Fruit fly (Drosophila melanogaster) whole organism, embryonic: ENCODE data around the gene CG6431.
A peak's percentile ranks its signal among the peaks of the same experiment; 100 is the strongest.

Experiments used
- B-H2 ChIP-seq: fragments of 200-800 bp; sonication (Bioruptor generic); optimal IDR thresholded peaks from 2 replicates; lab custom pipeline; 2018; ENCODE audit warnings: missing biosample characterization, mild to moderate bottlenecking, missing genetic modification characterization
- CG11723 ChIP-seq: fragments of 200-800 bp; sonication (Bioruptor generic); optimal IDR thresholded peaks from 2 replicates; lab custom pipeline; 2017; ENCODE audit warnings: missing biosample characterization, mild to moderate bottlenecking, missing genetic modification characterization
- CG12155 ChIP-seq: fragments of 200-800 bp; sonication (Bioruptor generic); optimal IDR thresholded peaks from 3 replicates; lab custom pipeline; 2016; ENCODE audit warnings: missing biosample characterization, missing genetic modification characterization
- CG14667 ChIP-seq: fragments of 200-800 bp; sonication (Bioruptor generic); IDR thresholded peaks from 2 replicates; pipeline ENCODE4 v1.3.6; 2022; ENCODE audit warnings: missing biosample characterization, missing genetic modification characterization
- CG1647 ChIP-seq: fragments of 200-800 bp; sonication (Bioruptor generic); optimal IDR thresholded peaks from 3 replicates; lab custom pipeline; 2016; ENCODE audit warnings: missing biosample characterization, missing genetic modification characterization
- CG16813 ChIP-seq: fragments of 200-800 bp; sonication (Bioruptor generic); IDR thresholded peaks from 3 replicates; pipeline ENCODE4 v1.3.6; 2022; ENCODE audit warnings: missing biosample characterization, missing genetic modification characterization; ENCODE audit not compliant: partially characterized antibody
- CG17186 ChIP-seq: fragments of 200-800 bp; sonication (Bioruptor generic); optimal IDR thresholded peaks from 3 replicates; lab custom pipeline; 2017; ENCODE audit warnings: missing biosample characterization, missing genetic modification reagents, missing genetic modification characterization
- CG17385 ChIP-seq: fragments of 200-800 bp; sonication (Bioruptor generic); optimal IDR thresholded peaks from 3 replicates; lab custom pipeline; 2018; ENCODE audit warnings: missing biosample characterization, mild to moderate bottlenecking, missing genetic modification characterization
- CG3281 ChIP-seq: fragments of 200-800 bp; sonication (Bioruptor generic); optimal IDR thresholded peaks from 3 replicates; lab custom pipeline; 2017; ENCODE audit warnings: missing biosample characterization, mild to moderate bottlenecking, missing genetic modification characterization
- Dek ChIP-seq: fragments of 200-800 bp; sonication (Bioruptor generic); optimal IDR thresholded peaks from 3 replicates; lab custom pipeline; 2019; ENCODE audit warnings: missing biosample characterization, mild to moderate bottlenecking, missing genetic modification characterization, moderate library complexity
- Dfd ChIP-seq, 2 experiments: fragments of >200 bp; optimal IDR thresholded peaks; 2 replicates each; lab custom pipeline; 2017; ENCODE audit warnings: missing biosample characterization in 2 of 2, missing genetic modification characterization in 2 of 2
- Dip2 ChIP-seq: fragments of 200-800 bp; sonication (Bioruptor generic); IDR thresholded peaks from 2 replicates; pipeline ENCODE4 v1.3.6; 2022; ENCODE audit warnings: missing biosample characterization, missing genetic modification characterization
- E2f1 ChIP-seq: fragments of 200-800 bp; sonication (Bioruptor generic); IDR thresholded peaks from 2 replicates; pipeline ENCODE4 v1.3.6; 2022; ENCODE audit warnings: missing biosample characterization, missing genetic modification characterization
- Eip74EF ChIP-seq, 2 experiments: fragments of 200-800 bp in 1 of 2; fragments of >200 bp in 1 of 2; sonication (Bioruptor generic) in 1 of 2; optimal IDR thresholded peaks; 2 replicates each; lab custom pipeline; 2017 to 2019; ENCODE audit warnings: missing biosample characterization in 2 of 2, missing genetic modification characterization in 2 of 2, mild to moderate bottlenecking in 1 of 2, moderate library complexity in 1 of 2
- GATAe ChIP-seq: fragments of 200-800 bp; sonication (Bioruptor generic); conservative IDR thresholded peaks from 2 replicates; pipeline ENCODE4 v1.3.6; 2022; ENCODE audit warnings: missing biosample characterization, missing genetic modification characterization
- H2.0 ChIP-seq: fragments of 200-800 bp; sonication (Bioruptor generic); IDR thresholded peaks from 2 replicates; pipeline ENCODE4 v1.3.6; 2022; ENCODE audit warnings: missing biosample characterization, missing genetic modification characterization
- Mad ChIP-seq: fragments of 200-800 bp; sonication (Bioruptor generic); optimal IDR thresholded peaks from 2 replicates; lab custom pipeline; 2016; ENCODE audit warnings: missing biosample characterization, missing genetic modification characterization
- Max ChIP-seq: fragments of 200-800 bp; sonication (Bioruptor generic); optimal IDR thresholded peaks from 2 replicates; lab custom pipeline; 2016; ENCODE audit warnings: missing biosample characterization, mild to moderate bottlenecking, missing genetic modification characterization
- NFAT ChIP-seq: fragments of 200-800 bp; sonication (Bioruptor generic); IDR thresholded peaks from 2 replicates; pipeline ENCODE4 v1.3.6; 2022; ENCODE audit warnings: missing biosample characterization, missing genetic modification characterization
- Oaz ChIP-seq: fragments of 200-800 bp; sonication (Bioruptor generic); IDR thresholded peaks from 2 replicates; pipeline ENCODE4 v1.3.6; 2022; ENCODE audit warnings: missing biosample characterization, missing genetic modification characterization
- Opbp ChIP-seq: fragments of 200-800 bp; sonication (Bioruptor generic); IDR thresholded peaks from 3 replicates; pipeline ENCODE4 v1.3.6; 2022; ENCODE audit warnings: missing biosample characterization, missing genetic modification characterization; ENCODE audit not compliant: partially characterized antibody
- Ssrp ChIP-seq: fragments of 200-800 bp; sonication (Bioruptor generic); optimal IDR thresholded peaks from 2 replicates; lab custom pipeline; 2018; ENCODE audit warnings: missing biosample characterization, mild to moderate bottlenecking, missing genetic modification characterization, moderate library complexity
- Xbp1 ChIP-seq: fragments of 200-800 bp; sonication (Bioruptor generic); optimal IDR thresholded peaks from 3 replicates; lab custom pipeline; 2016; ENCODE audit warnings: missing biosample characterization, mild to moderate bottlenecking, missing genetic modification characterization
- ash1 ChIP-seq: fragments of 200-800 bp; sonication (Bioruptor generic); optimal IDR thresholded peaks from 2 replicates; lab custom pipeline; 2018; ENCODE audit warnings: missing biosample characterization, mild to moderate bottlenecking, missing genetic modification characterization
- bbx ChIP-seq: fragments of 200-800 bp; sonication (Bioruptor generic); IDR thresholded peaks from 2 replicates; pipeline ENCODE4 v1.3.6; 2022; ENCODE audit warnings: missing biosample characterization, missing genetic modification characterization; ENCODE audit not compliant: partially characterized antibody
- bsh ChIP-seq, 2 experiments: fragments of 200-800 bp; sonication (Bioruptor generic); optimal IDR thresholded peaks; 2 replicates each; lab custom pipeline; 2017 to 2018; ENCODE audit warnings: mild to moderate bottlenecking in 2 of 2, missing biosample characterization in 2 of 2, missing genetic modification characterization in 2 of 2, moderate library complexity in 1 of 2
- chinmo ChIP-seq: fragments of 200-800 bp; sonication (Bioruptor generic); IDR thresholded peaks from 4 replicates; pipeline ENCODE4 v1.3.6; 2022; ENCODE audit warnings: missing biosample characterization, missing genetic modification characterization; ENCODE audit not compliant: partially characterized antibody
- esg ChIP-seq: fragments of 200-800 bp; sonication (Bioruptor generic); conservative IDR thresholded peaks from 2 replicates; pipeline ENCODE4 v1.3.6; 2022; ENCODE audit warnings: missing biosample characterization, missing genetic modification characterization
- gcm2 ChIP-seq: fragments of 200-800 bp; sonication (Bioruptor generic); optimal IDR thresholded peaks from 2 replicates; lab custom pipeline; 2016; ENCODE audit warnings: missing biosample characterization, missing genetic modification characterization
- gem ChIP-seq: fragments of 200-800 bp; sonication (Bioruptor generic); optimal IDR thresholded peaks from 2 replicates; lab custom pipeline; 2019; ENCODE audit warnings: missing biosample characterization, mild to moderate bottlenecking, missing genetic modification characterization, moderate library complexity
- hth ChIP-seq: fragments of >200 bp; optimal IDR thresholded peaks from 2 replicates; lab custom pipeline; 2017; ENCODE audit warnings: inconsistent platforms
- kay ChIP-seq: fragments of 200-800 bp; sonication (Bioruptor generic); optimal IDR thresholded peaks from 2 replicates; lab custom pipeline; 2016; ENCODE audit warnings: missing biosample characterization, missing genetic modification characterization
- nau ChIP-seq: fragments of 200-800 bp; sonication (Bioruptor generic); optimal IDR thresholded peaks from 3 replicates; lab custom pipeline; 2017; ENCODE audit warnings: missing biosample characterization, mild to moderate bottlenecking, missing genetic modification characterization, missing genetic modification reagents
- org-1 ChIP-seq: fragments of 200-800 bp; sonication (Bioruptor generic); optimal IDR thresholded peaks from 2 replicates; lab custom pipeline; 2017; ENCODE audit warnings: missing biosample characterization, missing genetic modification characterization
- peb ChIP-seq: fragments of 200-800 bp; sonication (Bioruptor generic); IDR thresholded peaks from 2 replicates; pipeline ENCODE4 v1.3.6; 2022; ENCODE audit warnings: missing biosample characterization, missing genetic modification characterization
- pnt ChIP-seq: fragments of 200-800 bp; sonication (Bioruptor generic); optimal IDR thresholded peaks from 3 replicates; lab custom pipeline; 2016; ENCODE audit warnings: missing biosample characterization, missing genetic modification characterization
- pzg ChIP-seq: fragments of 200-800 bp; sonication (Bioruptor generic); optimal IDR thresholded peaks from 3 replicates; lab custom pipeline; 2018; ENCODE audit warnings: missing biosample characterization, mild to moderate bottlenecking, missing genetic modification characterization, moderate library complexity
- ranshi ChIP-seq: fragments of 200-800 bp; sonication (Bioruptor generic); IDR thresholded peaks from 2 replicates; pipeline ENCODE4 v1.3.6; 2022; ENCODE audit warnings: missing biosample characterization, missing genetic modification characterization
- schlank ChIP-seq: fragments of 200-800 bp; sonication (Bioruptor generic); optimal IDR thresholded peaks from 2 replicates; lab custom pipeline; 2018; ENCODE audit warnings: missing biosample characterization, mild to moderate bottlenecking, missing genetic modification characterization
- sima ChIP-seq: fragments of 200-800 bp; sonication (Bioruptor generic); optimal IDR thresholded peaks from 2 replicates; lab custom pipeline; 2016; ENCODE audit warnings: missing biosample characterization, missing genetic modification characterization
- sob ChIP-seq: fragments of 200-800 bp; sonication (Bioruptor generic); IDR thresholded peaks from 2 replicates; pipeline ENCODE4 v1.3.6; 2022; ENCODE audit warnings: missing biosample characterization, missing genetic modification characterization
- sqz ChIP-seq: fragments of 200-800 bp; sonication (Bioruptor generic); optimal IDR thresholded peaks from 3 replicates; lab custom pipeline; 2018; ENCODE audit warnings: missing biosample characterization, mild to moderate bottlenecking, missing genetic modification characterization
- sr ChIP-seq: fragments of 200-800 bp; sonication (Bioruptor generic); IDR thresholded peaks from 3 replicates; pipeline ENCODE4 v1.3.6; 2022; ENCODE audit warnings: missing biosample characterization, missing genetic modification characterization
- tgo ChIP-seq: fragments of 200-800 bp; sonication (Bioruptor generic); IDR thresholded peaks from 3 replicates; pipeline ENCODE4 v1.3.6; 2022; ENCODE audit warnings: missing biosample characterization, missing genetic modification characterization
- unpg ChIP-seq: fragments of 200-800 bp; sonication (Bioruptor generic); optimal IDR thresholded peaks from 3 replicates; lab custom pipeline; 2018; ENCODE audit warnings: missing biosample characterization, mild to moderate bottlenecking, missing genetic modification characterization, moderate library complexity
- vvl ChIP-seq: fragments of 200-800 bp; sonication (Bioruptor generic); IDR thresholded peaks from 2 replicates; pipeline ENCODE4 v1.3.6; 2022; ENCODE audit warnings: missing biosample characterization, missing genetic modification characterization
- wdn ChIP-seq: fragments of 200-800 bp; sonication (Bioruptor generic); IDR thresholded peaks from 2 replicates; pipeline ENCODE4 v1.3.6; 2022; ENCODE audit warnings: missing biosample characterization, missing genetic modification characterization
- wek ChIP-seq: fragments of 200-800 bp; sonication (Bioruptor generic); optimal IDR thresholded peaks from 3 replicates; lab custom pipeline; 2018; ENCODE audit warnings: missing biosample characterization, mild to moderate bottlenecking, missing genetic modification characterization, moderate library complexity
- zen2 ChIP-seq: fragments of 200-800 bp; sonication (Bioruptor generic); IDR thresholded peaks from 3 replicates; pipeline ENCODE4 v1.3.6; 2022; ENCODE audit warnings: missing biosample characterization, missing genetic modification characterization; ENCODE audit not compliant: partially characterized antibody

The CG6431 gene

dm6 chr2L:10751879-10752620, 28.0 kb downstream of the CG6431 start (continued):
- TF ChIP-seq NFAT (GFP tag; lab: Robert Waterston, UW) (no peak), sr (GFP tag; lab: Robert Waterston, UW) (peak; percentile 90), CG14667 (GFP tag; lab: Robert Waterston, UW) (peak; percentile 25; the same call in 1 of the 2 replicates), Oaz (GFP tag; lab: Robert Waterston, UW) (no peak), gem (tag; lab: Kevin White, UChicago) (peak; percentile 90), bbx (no peak), zen2 (GFP tag; lab: Robert Waterston, UW) (no peak), ranshi (GFP tag; lab: Robert Waterston, UW) (peak; percentile 75), wek (peak; percentile 92), org-1 (GFP tag; lab: Kevin White, UChicago) (peak; percentile 94), Opbp (GFP tag; lab: Robert Waterston, UW) (no peak), CG16813 (no peak), unpg (GFP tag; lab: Kevin White, UChicago) (peak; percentile 84), peb (GFP tag; lab: Robert Waterston, UW) (peak; percentile 77), CG17186 (peak; percentile 90), sqz (GFP tag; lab: Kevin White, UChicago) (peak; percentile 87), GATAe (GFP tag; lab: Robert Waterston, UW) (no peak), B-H2 (GFP tag; lab: Kevin White, UChicago) (peak; percentile 3), Eip74EF (GFP tag; optimal IDR thresholded peaks at IDR 0.05; lab: Kevin White, UChicago) (peak in 1 of 2 experiments; percentile 37), Mad (GFP tag; lab: Kevin White, UChicago) (peak; percentile 78), CG3281 (GFP tag; lab: Kevin White, UChicago) (peak; percentile 59), Max (GFP tag; lab: Kevin White, UChicago) (peak; percentile 81), CG12155 (peak; percentile 44), CG11723 (GFP tag; lab: Kevin White, UChicago) (peak; percentile 91), bsh (GFP tag; optimal IDR thresholded peaks at IDR 0.05; lab: Kevin White, UChicago) (peak in 1 of 2 experiments; percentile 95), hth (no peak), pnt (peak; percentile 84), CG17385 (GFP tag; lab: Kevin White, UChicago) (peak; percentile 43), nau (GFP tag; lab: Kevin White, UChicago) (peak; percentile 90), wdn (GFP tag; lab: Robert Waterston, UW) (peak; percentile 15; the same call in 1 of the 2 replicates), tgo (peak; percentile 58; the same call in 2 of the 3 replicates), vvl (GFP tag; lab: Robert Waterston, UW) (peak; percentile 86), E2f1 (peak; percentile 65; the same call in 1 of the 2 replicates), pzg (GFP tag; lab: Kevin White, UChicago) (no peak), sob (GFP tag; lab: Robert Waterston, UW) (peak; percentile 86), kay (GFP tag; lab: Kevin White, UChicago) (peak; percentile 86), H2.0 (GFP tag; lab: Robert Waterston, UW) (peak; percentile 60), gcm2 (GFP tag; lab: Kevin White, UChicago) (peak; percentile 67), ash1 (GFP tag; lab: Kevin White, UChicago) (no peak), schlank (tag; lab: Kevin White, UChicago) (peak; percentile 67), sima (GFP tag; lab: Kevin White, UChicago) (peak; percentile 23), Dfd (GFP tag; optimal IDR thresholded peaks at IDR 0.05; lab: Kevin White, UChicago) (no peak), esg (GFP tag; lab: Robert Waterston, UW) (no peak), Ssrp (tag; lab: Kevin White, UChicago) (peak; percentile 48), Dek (tag; lab: Kevin White, UChicago) (peak; percentile 48), Xbp1 (peak; percentile 32), CG1647 (GFP tag; lab: Kevin White, UChicago) (peak; percentile 86), chinmo (GFP tag; lab: Robert Waterston, UW) (0 out of 4 replicates have a peak, but pooled peaks have one; percentile 56), Dip2 (GFP tag; lab: Robert Waterston, UW) (no peak)
